Fruit fly (Drosophila melanogaster): Measurements from ENCODE around the gene CG3246.

dm6 chr2L:3484759-3485158 is 23.0 kb upstream of the CG3246 start:
- no peak for TF ChIP-seq Myc (optimal IDR thresholded peaks at IDR 0.05)
- no peak for TF ChIP-seq h (optimal IDR thresholded peaks at IDR 0.05)
- no peak for TF ChIP-seq psq (optimal IDR thresholded peaks at IDR 0.05)
- no peak for TF ChIP-seq Sin3A (optimal IDR thresholded peaks at IDR 0.05)
